Fruit fly (Drosophila melanogaster): ENCODE results near the gene CG6621.

CG6621 gene

DNA sequence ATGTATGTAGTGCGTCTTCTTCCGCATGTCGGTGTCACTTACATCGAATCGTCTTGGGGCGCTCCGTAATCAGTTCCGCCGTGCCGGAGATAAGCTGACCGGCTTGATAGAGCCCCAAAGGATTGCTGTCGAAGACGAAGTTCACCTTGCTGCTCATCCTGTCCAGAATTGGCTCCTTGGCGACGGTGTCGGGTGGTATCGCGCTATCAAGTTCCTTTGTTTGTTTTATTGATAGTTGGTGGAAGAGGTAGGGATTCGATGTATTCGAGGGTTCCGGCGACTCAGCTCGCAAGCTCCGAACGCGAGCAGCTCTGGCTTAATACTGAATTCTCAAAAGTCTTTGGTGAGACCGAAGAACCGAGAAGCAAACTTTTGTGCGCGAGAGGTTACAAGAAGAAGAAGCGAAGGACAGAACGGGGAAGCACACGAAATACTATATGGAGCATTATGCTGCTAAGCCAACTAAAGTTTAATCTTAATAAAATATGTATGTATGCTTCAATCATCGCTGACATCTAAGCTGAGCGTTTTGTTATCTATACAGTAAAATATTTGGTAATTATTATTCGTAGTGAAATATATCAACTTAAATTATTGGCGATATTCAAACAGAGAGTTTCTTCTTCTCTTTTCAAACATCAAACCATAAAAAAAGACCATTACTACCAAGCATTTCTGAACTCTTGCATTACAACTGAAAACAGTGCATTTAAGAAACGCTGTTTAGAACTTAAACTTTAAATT lies 8.5 kb downstream of the CG6621 start, which contains the start of gene CG14696:
TSS of gene CG14696 (minus strand) at position 324 of the 744 bp plus-strand sequence.
- TF ChIP-seq HmgD (GFP tag; optimal IDR thresholded peaks at IDR 0.05) (no peak), Atf3 (GFP tag; optimal IDR thresholded peaks at IDR 0.05) (peak; percentile 5), ken (GFP tag; IDR thresholded peaks at IDR 0.05) (0 out of 3 replicates have a peak, but pooled peaks have one; percentile 36), CG7556 (GFP tag; optimal IDR thresholded peaks at IDR 0.05) (no peak), CoRest (tag; optimal IDR thresholded peaks at IDR 0.05) (peak; percentile 26), Eip74EF (GFP tag; optimal IDR thresholded peaks at IDR 0.05) (peak in 1 of 2 experiments; percentile 63), Dref (GFP tag; IDR thresholded peaks at IDR 0.05) (0 out of 2 replicates have a peak, but pooled peaks have one; percentile 22), sd (tag; optimal IDR thresholded peaks at IDR 0.05) (no peak), Awh (GFP tag; IDR thresholded peaks at IDR 0.05) (0 out of 2 replicates have a peak, but pooled peaks have one; percentile 9), pros (GFP tag; optimal IDR thresholded peaks at IDR 0.05) (peak; percentile 39), so (GFP tag; IDR thresholded peaks at IDR 0.05) (peak; percentile 15; the same call in 1 of the 3 replicates), CG10543 (GFP tag; optimal IDR thresholded peaks at IDR 0.05) (peak; percentile 34), CG12155 (GFP tag; optimal IDR thresholded peaks at IDR 0.05) (no peak), Camta (GFP tag; optimal IDR thresholded peaks at IDR 0.05) (no peak), Dbx (GFP tag; IDR thresholded peaks at IDR 0.05) (peak; percentile 44; the same call in 1 of the 3 replicates), sug (tag; optimal IDR thresholded peaks at IDR 0.05) (peak; percentile 77), pzg (GFP tag; optimal IDR thresholded peaks at IDR 0.05) (no peak), Jarid2 (GFP tag; optimal IDR thresholded peaks at IDR 0.05) (peak; percentile 45), Drgx (GFP tag; IDR thresholded peaks at IDR 0.05) (0 out of 2 replicates have a peak, but pooled peaks have one; percentile 14), BtbVII (GFP tag; optimal IDR thresholded peaks at IDR 0.05) (peak; percentile 57), Opbp (GFP tag; IDR thresholded peaks at IDR 0.05; ENCODE audit: partially characterized antibody) (no peak), chinmo (GFP tag; IDR thresholded peaks at IDR 0.05; ENCODE audit: partially characterized antibody) (0 out of 4 replicates have a peak, but pooled peaks have one; percentile 9), CG34422 (GFP tag; IDR thresholded peaks at IDR 0.05) (peak; percentile 59; the same call in 1 of the 3 replicates), Med (GFP tag) (peak; percentile 78), CG16779 (GFP tag; IDR thresholded peaks at IDR 0.05) (peak; percentile 52; the same call in 1 of the 2 replicates), CG17385 (GFP tag; optimal IDR thresholded peaks at IDR 0.05) (peak; percentile 78), Six4 (GFP tag; optimal IDR thresholded peaks at IDR 0.05) (no peak), CG14860 (GFP tag; IDR thresholded peaks at IDR 0.05; ENCODE audit: partially characterized antibody) (no peak), CG32532 (GFP tag; IDR thresholded peaks at IDR 0.05) (0 out of 2 replicates have a peak, but pooled peaks have one; percentile 27), E2f1 (GFP tag; IDR thresholded peaks at IDR 0.05) (0 out of 2 replicates have a peak, but pooled peaks have one; percentile 15), crp (GFP tag; optimal IDR thresholded peaks at IDR 0.05) (peak in 1 of 2 experiments; percentile 64), CG32772 (GFP tag; IDR thresholded peaks at IDR 0.05) (no peak), CG10147 (GFP tag; optimal IDR thresholded peaks at IDR 0.05) (no peak), vvl (GFP tag; IDR thresholded peaks at IDR 0.05) (no peak)

DNA sequence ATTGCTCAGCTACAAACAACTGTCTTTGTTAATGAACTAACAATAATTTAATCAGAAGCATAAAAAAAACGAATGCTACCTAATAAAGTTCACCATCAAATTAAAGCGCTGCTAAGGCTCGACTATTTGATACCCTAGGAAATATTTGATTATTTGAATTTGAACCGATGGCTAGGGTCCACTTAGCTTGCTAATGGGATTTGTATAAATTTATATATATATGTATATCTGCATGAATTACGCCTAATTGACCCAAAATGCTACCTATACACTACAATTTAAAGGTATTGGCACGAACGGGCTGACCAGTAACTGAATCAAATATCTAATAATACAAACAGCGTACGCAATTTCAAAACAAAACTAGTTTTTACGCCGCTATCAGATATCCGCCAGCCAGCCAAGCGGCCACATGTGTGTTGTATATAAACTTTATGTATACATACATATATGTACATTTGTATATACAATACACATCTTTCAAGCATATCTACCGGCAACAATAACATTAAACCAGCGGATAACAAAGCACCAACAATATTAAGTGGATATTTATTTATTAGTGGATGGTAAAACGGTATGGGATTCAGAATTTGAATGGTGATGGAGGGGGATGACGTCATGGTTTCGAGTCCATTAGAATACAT lies 9.2 kb downstream of the CG6621 start:
- TF ChIP-seq HHEX (GFP tag; optimal IDR thresholded peaks at IDR 0.05) (peak; percentile 83), Doc3 (GFP tag; IDR thresholded peaks at IDR 0.05; ENCODE audit: partially characterized antibody) (no peak), odd (GFP tag; optimal IDR thresholded peaks at IDR 0.05) (peak; percentile 45), hb (GFP tag; IDR thresholded peaks at IDR 0.05; ENCODE audit: partially characterized antibody) (no peak), CoRest (tag; optimal IDR thresholded peaks at IDR 0.05) (peak; percentile 71), H15 (GFP tag; IDR thresholded peaks at IDR 0.05) (peak; percentile 83), dan (GFP tag; IDR thresholded peaks at IDR 0.05) (no peak), mirr (GFP tag; optimal IDR thresholded peaks at IDR 0.05) (peak; percentile 59), CG8290 (GFP tag; optimal IDR thresholded peaks at IDR 0.05) (no peak), CG8290 (tag; optimal IDR thresholded peaks at IDR 0.05) (peak in 1 of 2 experiments; percentile 71), CG13775 (GFP tag; optimal IDR thresholded peaks at IDR 0.05) (peak; percentile 11), fd102C (GFP tag; optimal IDR thresholded peaks at IDR 0.05) (no peak), CG6765 (GFP tag; optimal IDR thresholded peaks at IDR 0.05) (peak; percentile 19), tgo (GFP tag; IDR thresholded peaks at IDR 0.05) (peak; percentile 87), CG7357 (GFP tag; IDR thresholded peaks at IDR 0.05) (peak; percentile 61)
